Worm (Caenorhabditis elegans) whole organism, early embryonic: Measurements from ENCODE around the gene cht-1.
A peak's percentile ranks its signal among the peaks of the same experiment; 100 is the strongest.

Experiments used
- B0310.2 ChIP-seq: sonication (generic microtip); optimal IDR thresholded peaks from 2 replicates; lab custom pipeline; 2016; ENCODE audit warnings: mild to moderate bottlenecking, missing genetic modification characterization, missing compliant biosample characterization
- F13C5.2 ChIP-seq: sonication (generic microtip); optimal IDR thresholded peaks from 2 replicates; lab custom pipeline; 2017; ENCODE audit warnings: mild to moderate bottlenecking, missing genetic modification characterization, inconsistent platforms, missing compliant biosample characterization
- aly-1 ChIP-seq: sonication (generic microtip); optimal IDR thresholded peaks from 2 replicates; lab custom pipeline; 2016; ENCODE audit warnings: missing genetic modification characterization, missing compliant biosample characterization
- ama-1 ChIP-seq: fragments of 150-350 bp; optimal IDR thresholded peaks from 2 replicates; lab custom pipeline; 2014
- ceh-13 ChIP-seq: fragments of 200-800 bp; sonication (Bioruptor generic); optimal IDR thresholded peaks from 2 replicates; lab custom pipeline; 2018; ENCODE audit warnings: mild to moderate bottlenecking, missing genetic modification characterization, missing compliant biosample characterization
- ceh-36 ChIP-seq: sonication (generic microtip); optimal IDR thresholded peaks from 2 replicates; lab custom pipeline; 2016; ENCODE audit warnings: missing genetic modification characterization, inconsistent platforms, missing compliant biosample characterization
- ets-7 ChIP-seq: sonication (generic microtip); optimal IDR thresholded peaks from 2 replicates; lab custom pipeline; 2016; ENCODE audit warnings: missing genotype, missing genetic modification characterization, missing compliant biosample characterization
- flt-1 ChIP-seq: fragments of 200-800 bp; sonication (Bioruptor generic); IDR thresholded peaks from 2 replicates; pipeline ENCODE4 v1.3.6; 2022; ENCODE audit warnings: missing genetic modification characterization, missing compliant biosample characterization
- hmbx-1 ChIP-seq: sonication (generic microtip); optimal IDR thresholded peaks from 2 replicates; lab custom pipeline; 2016; ENCODE audit warnings: mild to moderate bottlenecking, missing genetic modification characterization, missing compliant biosample characterization
- hmg-4 ChIP-seq: fragments of 200-800 bp; sonication (Bioruptor generic); optimal IDR thresholded peaks from 2 replicates; lab custom pipeline; 2018; ENCODE audit warnings: mild to moderate bottlenecking, missing genetic modification characterization, missing compliant biosample characterization
- hnd-1 ChIP-seq: sonication (generic microtip); optimal IDR thresholded peaks from 2 replicates; lab custom pipeline; 2016; ENCODE audit warnings: missing genetic modification characterization, missing compliant biosample characterization
- pes-1 ChIP-seq: fragments of 200-800 bp; sonication (Bioruptor generic); IDR thresholded peaks from 2 replicates; pipeline ENCODE4 v1.3.6; 2022; ENCODE audit warnings: missing genetic modification reagents, missing genetic modification characterization, missing compliant biosample characterization
- scrt-1 ChIP-seq: fragments of 200-800 bp; sonication (Bioruptor generic); IDR thresholded peaks from 2 replicates; pipeline ENCODE4 v1.3.6; 2022; ENCODE audit warnings: missing genetic modification characterization, missing compliant biosample characterization
- sea-1 ChIP-seq: fragments of 200-800 bp; sonication (Bioruptor generic); conservative IDR thresholded peaks from 2 replicates; pipeline ENCODE4 v1.3.6; 2022; ENCODE audit warnings: missing genetic modification characterization, missing compliant biosample characterization
- tbx-11 ChIP-seq: fragments of 200-800 bp; sonication (Bioruptor generic); IDR thresholded peaks from 2 replicates; pipeline ENCODE4 v1.3.6; 2022; ENCODE audit warnings: missing genetic modification characterization, missing compliant biosample characterization
- tbx-37 ChIP-seq: fragments of 200-800 bp; sonication (Bioruptor generic); conservative IDR thresholded peaks from 2 replicates; pipeline ENCODE4 v1.3.6; 2022; ENCODE audit warnings: missing genetic modification reagents, missing genetic modification characterization, missing compliant biosample characterization
- tra-4 ChIP-seq: sonication (generic microtip); optimal IDR thresholded peaks from 2 replicates; lab custom pipeline; 2017; ENCODE audit warnings: missing genetic modification characterization, missing compliant biosample characterization

The cht-1 gene

DNA sequence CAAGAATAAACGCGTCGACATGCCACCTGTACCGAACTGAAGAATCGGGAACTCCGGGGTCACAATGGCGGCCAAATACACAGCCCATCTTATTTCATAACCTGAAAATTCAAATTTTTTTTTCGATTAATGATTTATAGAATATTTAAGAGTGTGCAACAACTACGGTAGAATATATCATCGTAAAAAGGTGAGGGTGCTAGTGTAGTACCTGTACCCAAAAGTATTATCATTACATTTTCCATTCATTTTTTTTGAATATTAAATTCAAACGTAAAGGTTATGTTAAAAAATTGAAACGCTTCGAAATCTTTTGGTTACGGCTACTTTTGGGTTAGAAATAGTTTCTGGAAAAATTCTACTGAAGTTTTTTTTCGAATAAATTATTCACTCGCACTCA lies 30.2 kb upstream of the cht-1 start, which contains the start of gene ZK813.4:
ZK813.4 (minus strand) TSS at position 101 of the 400 bp plus-strand sequence.
- no peak for TF ChIP-seq tbx-11
- TF ChIP-seq aly-1 = no peak
- TF ChIP-seq hmbx-1 (tag; lab: Kevin White, UChicago) = no peak
- TF ChIP-seq scrt-1 (GFP tag; lab: Robert Waterston, UW) = no peak
- no peak for TF ChIP-seq flt-1 (GFP tag; lab: Robert Waterston, UW)
- TF ChIP-seq ceh-13 = no peak
- TF ChIP-seq pes-1 = no peak
- TF ChIP-seq F13C5.2 = no peak
- no peak for TF ChIP-seq ama-1 (lab: Kevin White, UChicago)
- no peak for TF ChIP-seq hmg-4 (GFP tag; lab: Kevin White, UChicago)
- TF ChIP-seq tbx-37 (GFP tag; lab: Robert Waterston, UW) = no peak
- no peak for TF ChIP-seq sea-1 (GFP tag; lab: Robert Waterston, UW)

DNA sequence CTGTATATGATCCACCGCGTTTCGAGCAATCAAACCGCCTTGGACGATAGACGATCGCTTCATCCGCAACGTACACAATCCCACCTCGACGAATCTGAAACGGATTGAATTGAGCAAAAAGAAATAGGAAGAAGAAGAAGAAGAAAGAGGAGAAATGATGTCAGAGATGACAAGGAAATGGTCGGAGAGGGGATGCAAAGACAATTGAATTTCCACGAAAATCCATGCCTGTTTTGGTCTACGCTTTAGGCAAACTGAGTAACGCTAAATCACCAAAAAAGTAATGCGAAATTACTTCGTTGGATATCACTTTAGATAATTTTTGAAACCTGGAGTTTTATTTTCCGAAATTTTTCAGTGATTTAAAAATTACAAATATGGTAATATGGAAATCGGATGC lies 29.3 kb upstream of the cht-1 start:
- no peak for TF ChIP-seq ama-1 (lab: Kevin White, UChicago)
- no peak for TF ChIP-seq hnd-1 (tag; lab: Kevin White, UChicago)
- no peak for TF ChIP-seq scrt-1 (GFP tag; lab: Robert Waterston, UW)
- TF ChIP-seq hmg-4 (GFP tag; lab: Kevin White, UChicago) = no peak
- TF ChIP-seq tra-4 (tag; lab: Kevin White, UChicago) = no peak
- no peak for TF ChIP-seq B0310.2 (tag; lab: Kevin White, UChicago)
- no peak for TF ChIP-seq flt-1 (GFP tag; lab: Robert Waterston, UW)
- TF ChIP-seq F13C5.2 = no peak

DNA sequence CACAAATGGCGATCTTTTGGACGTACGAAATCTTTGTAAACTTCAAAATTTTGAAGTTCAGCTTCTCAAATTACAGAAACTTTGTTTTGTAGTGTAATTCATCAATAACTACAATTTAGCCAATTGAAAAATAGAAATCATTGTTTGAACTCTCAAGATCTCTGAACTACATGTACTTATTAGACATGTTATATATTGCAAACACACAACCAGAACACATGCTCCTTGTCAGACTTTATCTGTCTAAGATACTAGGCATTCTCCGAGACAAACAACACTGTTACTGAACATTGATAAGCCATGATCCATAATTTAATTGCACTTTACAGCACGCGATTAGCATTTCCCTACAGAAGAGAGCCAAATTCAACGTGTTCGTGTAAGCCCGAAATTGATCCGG lies 24.7 kb upstream of the cht-1 start, which contains the start of gene ZK813.6:
ZK813.6 (plus strand) TSS at position 301 of the 400 bp plus-strand sequence.
- TF ChIP-seq aly-1 = no peak
- no peak for TF ChIP-seq ets-7 (tag; lab: Kevin White, UChicago)
- TF ChIP-seq ceh-36 (tag; lab: Kevin White, UChicago) = no peak
- no peak for TF ChIP-seq hmg-4 (GFP tag; lab: Kevin White, UChicago)
- TF ChIP-seq tbx-11 = no peak
- TF ChIP-seq B0310.2 (tag; lab: Kevin White, UChicago) = no peak
- no peak for TF ChIP-seq hmbx-1 (tag; lab: Kevin White, UChicago)
- TF ChIP-seq sea-1 (GFP tag; lab: Robert Waterston, UW) = no peak
- no peak for TF ChIP-seq scrt-1 (GFP tag; lab: Robert Waterston, UW)
- no peak for TF ChIP-seq ceh-13
- TF ChIP-seq tra-4 (tag; lab: Kevin White, UChicago) = no peak
- TF ChIP-seq flt-1 (GFP tag; lab: Robert Waterston, UW) = no peak
- no peak for TF ChIP-seq ama-1 (lab: Kevin White, UChicago)
- TF ChIP-seq hnd-1 (tag; lab: Kevin White, UChicago) = no peak
- no peak for TF ChIP-seq F13C5.2
- no peak for TF ChIP-seq pes-1
- no peak for TF ChIP-seq tbx-37 (GFP tag; lab: Robert Waterston, UW)

- TF ChIP-seq ceh-13 = no peak
- no peak for TF ChIP-seq pes-1
- no peak for TF ChIP-seq hmbx-1 (tag; lab: Kevin White, UChicago)
- no peak for TF ChIP-seq ceh-36 (tag; lab: Kevin White, UChicago)
- no peak for TF ChIP-seq B0310.2 (tag; lab: Kevin White, UChicago)
- no peak for TF ChIP-seq hmg-4 (GFP tag; lab: Kevin White, UChicago)
- no peak for TF ChIP-seq tbx-37 (GFP tag; lab: Robert Waterston, UW)
- TF ChIP-seq hnd-1 (tag; lab: Kevin White, UChicago) = no peak
- no peak for TF ChIP-seq scrt-1 (GFP tag; lab: Robert Waterston, UW)
These were observed 19.3 kb upstream of the cht-1 start, which contains the start of gene C04F6.7 for ce11 chrX:3419084-3419483. Gene C04F6.7 (minus strand): TSS chrX:3419184.

DNA sequence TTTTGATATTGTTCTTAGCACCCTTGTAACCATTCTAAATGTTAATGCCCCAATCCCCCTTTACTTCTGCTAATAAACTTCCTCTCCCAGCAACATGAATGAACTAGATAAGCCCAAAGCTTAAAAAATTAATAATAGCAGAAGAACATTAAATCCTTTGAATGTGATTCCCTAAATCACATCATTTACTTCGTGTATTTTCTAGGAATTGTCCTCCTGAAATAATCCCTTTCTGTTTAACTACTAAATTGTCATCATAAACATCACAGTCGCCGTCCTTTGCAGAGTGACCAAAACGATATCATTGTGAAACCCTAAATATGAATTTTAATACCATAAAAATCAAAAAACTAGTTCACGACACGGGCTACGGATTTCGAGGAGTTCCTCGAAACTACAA lies 16.2 kb upstream of the cht-1 start:
- no peak for TF ChIP-seq ceh-13
- TF ChIP-seq hnd-1 (tag; lab: Kevin White, UChicago) = no peak
- TF ChIP-seq hmg-4 (GFP tag; lab: Kevin White, UChicago) = no peak

ce11 chrX:3414660-3415144 lies 14.9 kb upstream of the cht-1 start, which contains the start of gene dhs-27:
Gene dhs-27 (minus strand): TSS chrX:3414710.
- no peak for TF ChIP-seq tra-4 (tag; lab: Kevin White, UChicago)
- peak; percentile 1 for TF ChIP-seq hmg-4 (GFP tag; lab: Kevin White, UChicago)

ce11 chrX:3411565-3412022 lies 11.8 kb upstream of the cht-1 start, which contains the start of gene unc-78:
Gene unc-78 (minus strand): TSS chrX:3411615.
- TF ChIP-seq pes-1 (no peak), B0310.2 (tag; lab: Kevin White, UChicago) (no peak), flt-1 (GFP tag; lab: Robert Waterston, UW) (no peak), hmg-4 (GFP tag; lab: Kevin White, UChicago) (no peak), aly-1 (peak; percentile 3)

ce11 chrX:3408717-3409303 lies 9.0 kb upstream of the cht-1 start:
- TF ChIP-seq F13C5.2 (no peak), B0310.2 (tag; lab: Kevin White, UChicago) (no peak), pes-1 (no peak), flt-1 (GFP tag; lab: Robert Waterston, UW) (no peak), hnd-1 (tag; lab: Kevin White, UChicago) (no peak), tra-4 (tag; lab: Kevin White, UChicago) (no peak), sea-1 (GFP tag; lab: Robert Waterston, UW) (no peak), tbx-11 (no peak), ets-7 (tag; lab: Kevin White, UChicago) (no peak), aly-1 (no peak), scrt-1 (GFP tag; lab: Robert Waterston, UW) (no peak), ama-1 (lab: Kevin White, UChicago) (no peak), tbx-37 (GFP tag; lab: Robert Waterston, UW) (no peak)
